Worm (Caenorhabditis elegans) whole organism, mixed stage, embryonic: Measurements from ENCODE around the gene T11F9.10.

Source experiments
- M03D4.4 ChIP-seq: sonication (generic microtip); optimal IDR thresholded peaks from 2 replicates; lab custom pipeline; 2017; ENCODE audit warnings: mild to moderate bottlenecking, missing genetic modification characterization, missing compliant biosample characterization
- bed-3 ChIP-seq: fragments of 200-800 bp; sonication (Bioruptor generic); optimal IDR thresholded peaks from 3 replicates; lab custom pipeline; 2018; ENCODE audit warnings: mild to moderate bottlenecking, missing genetic modification characterization, moderate library complexity, missing compliant biosample characterization
- blmp-1 ChIP-seq: fragments of 150-350 bp; optimal IDR thresholded peaks from 2 replicates; lab custom pipeline; 2014; ENCODE audit warnings: missing biosample characterization, missing genetic modification characterization
- ceh-39 ChIP-seq: fragments of 150-350 bp; optimal IDR thresholded peaks from 2 replicates; lab custom pipeline; 2014; ENCODE audit warnings: missing biosample characterization, missing genetic modification characterization
- ceh-43 ChIP-seq: fragments of 200-800 bp; sonication (Bioruptor generic); optimal IDR thresholded peaks from 2 replicates; lab custom pipeline; 2018; ENCODE audit warnings: mild to moderate bottlenecking, missing genetic modification characterization, moderate library complexity, missing compliant biosample characterization
- ceh-83 ChIP-seq: fragments of 200-800 bp; sonication (Bioruptor generic); optimal IDR thresholded peaks from 2 replicates; lab custom pipeline; 2018; ENCODE audit warnings: mild to moderate bottlenecking, missing genetic modification characterization, missing compliant biosample characterization
- ces-1 ChIP-seq: fragments of 150-350 bp; optimal IDR thresholded peaks from 2 replicates; lab custom pipeline; 2014; ENCODE audit warnings: missing biosample characterization, missing genetic modification reagents, missing genetic modification characterization
- cnd-1 ChIP-seq: fragments of 200-800 bp; sonication (Bioruptor generic); optimal IDR thresholded peaks from 2 replicates; lab custom pipeline; 2018; ENCODE audit warnings: mild to moderate bottlenecking, missing genetic modification characterization, missing compliant biosample characterization
- drap-1 ChIP-seq: fragments of 200-800 bp; sonication (Bioruptor generic); optimal IDR thresholded peaks from 3 replicates; lab custom pipeline; 2018; ENCODE audit warnings: mild to moderate bottlenecking, missing genetic modification characterization, missing compliant biosample characterization
- elt-1 ChIP-seq: sonication (generic microtip); optimal IDR thresholded peaks from 2 replicates; lab custom pipeline; 2017; ENCODE audit warnings: missing genetic modification characterization, mild to moderate bottlenecking, missing compliant biosample characterization, antibody characterized with exemption, moderate library complexity, borderline replicate concordance; ENCODE audit not compliant: insufficient read depth
- elt-3 ChIP-seq: fragments of 150-350 bp; optimal IDR thresholded peaks from 2 replicates; lab custom pipeline; 2014; ENCODE audit warnings: missing biosample characterization, missing genetic modification characterization
- flh-1 ChIP-seq: fragments of 200-800 bp; sonication (Bioruptor generic); optimal IDR thresholded peaks from 2 replicates; lab custom pipeline; 2018; ENCODE audit warnings: mild to moderate bottlenecking, missing genetic modification characterization, moderate library complexity, missing compliant biosample characterization
- ham-2 ChIP-seq: fragments of 200-800 bp; sonication (Bioruptor generic); optimal IDR thresholded peaks from 2 replicates; lab custom pipeline; 2018; ENCODE audit warnings: mild to moderate bottlenecking, missing genetic modification characterization, missing compliant biosample characterization
- hlh-1 ChIP-seq: fragments of 150-350 bp; optimal IDR thresholded peaks from 2 replicates; lab custom pipeline; 2014; ENCODE audit warnings: missing biosample characterization, missing genetic modification reagents, missing genetic modification characterization
- lin-13 ChIP-seq: fragments of 150-350 bp; optimal IDR thresholded peaks from 2 replicates; lab custom pipeline; 2014; ENCODE audit warnings: missing biosample characterization, missing genetic modification characterization
- lin-32 ChIP-seq: fragments of 200-800 bp; sonication (Bioruptor generic); optimal IDR thresholded peaks from 2 replicates; lab custom pipeline; 2018; ENCODE audit warnings: mild to moderate bottlenecking, missing genetic modification characterization, missing compliant biosample characterization
- lsy-2 ChIP-seq: fragments of 150-350 bp; optimal IDR thresholded peaks from 2 replicates; lab custom pipeline; 2014; ENCODE audit warnings: missing biosample characterization, missing genetic modification characterization
- mab-5 ChIP-seq: fragments of 150-350 bp; optimal IDR thresholded peaks from 2 replicates; lab custom pipeline; 2014; ENCODE audit warnings: missing biosample characterization, missing genetic modification characterization
- mep-1 ChIP-seq: fragments of 150-350 bp; optimal IDR thresholded peaks from 2 replicates; lab custom pipeline; 2017; ENCODE audit warnings: missing biosample characterization, missing genetic modification reagents, missing genetic modification characterization, inconsistent platforms
- mls-2 ChIP-seq: sonication (generic microtip); optimal IDR thresholded peaks from 2 replicates; lab custom pipeline; 2016; ENCODE audit warnings: mild to moderate bottlenecking, missing genetic modification characterization, moderate library complexity, missing compliant biosample characterization
- nhr-12 ChIP-seq: fragments of 150-350 bp; optimal IDR thresholded peaks from 2 replicates; lab custom pipeline; 2014; ENCODE audit warnings: missing biosample characterization, missing genetic modification characterization
- nhr-2 ChIP-seq: fragments of 150-350 bp; optimal IDR thresholded peaks from 2 replicates; lab custom pipeline; 2014; ENCODE audit warnings: missing biosample characterization, missing genetic modification characterization
- nhr-237 ChIP-seq: fragments of 150-350 bp; optimal IDR thresholded peaks from 2 replicates; lab custom pipeline; 2014; ENCODE audit warnings: missing biosample characterization, missing genetic modification characterization
- nhr-28 ChIP-seq: fragments of 150-350 bp; optimal IDR thresholded peaks from 2 replicates; lab custom pipeline; 2014; ENCODE audit warnings: missing biosample characterization, missing genetic modification characterization
- nhr-76 ChIP-seq: sonication (generic microtip); optimal IDR thresholded peaks from 2 replicates; lab custom pipeline; 2017; ENCODE audit warnings: missing biosample characterization, missing genetic modification characterization
- pha-4 ChIP-seq: fragments of 150-350 bp; optimal IDR thresholded peaks from 2 replicates; lab custom pipeline; 2018; ENCODE audit warnings: missing biosample characterization, missing genetic modification reagents, missing genetic modification characterization
- sem-2 ChIP-seq: fragments of 200-800 bp; sonication (Bioruptor generic); optimal IDR thresholded peaks from 2 replicates; lab custom pipeline; 2018; ENCODE audit warnings: mild to moderate bottlenecking, missing genetic modification characterization, missing compliant biosample characterization
- snpc-4 ChIP-seq: fragments of 150-350 bp; optimal IDR thresholded peaks from 2 replicates; lab custom pipeline; 2014; ENCODE audit warnings: missing biosample characterization, missing genetic modification characterization
- sptf-1 ChIP-seq: sonication (generic microtip); optimal IDR thresholded peaks from 2 replicates; lab custom pipeline; 2017; ENCODE audit warnings: mild to moderate bottlenecking, missing genetic modification characterization, moderate library complexity, missing compliant biosample characterization
- tbx-8 ChIP-seq: fragments of 200-800 bp; sonication (Bioruptor generic); optimal IDR thresholded peaks from 2 replicates; lab custom pipeline; 2018; ENCODE audit warnings: mild to moderate bottlenecking, missing genetic modification characterization, moderate library complexity, missing compliant biosample characterization
- unc-120 ChIP-seq: sonication (generic microtip); optimal IDR thresholded peaks from 2 replicates; lab custom pipeline; 2017; ENCODE audit warnings: missing genetic modification characterization, missing compliant biosample characterization; ENCODE audit not compliant: poor library complexity, severe bottlenecking
- unc-39 ChIP-seq: fragments of 150-350 bp; optimal IDR thresholded peaks from 2 replicates; lab custom pipeline; 2014; ENCODE audit warnings: missing biosample characterization, missing genetic modification characterization
- unc-62 ChIP-seq: fragments of 150-350 bp; optimal IDR thresholded peaks from 2 replicates; lab custom pipeline; 2014; ENCODE audit warnings: missing biosample characterization, missing genetic modification reagents, missing genetic modification characterization
- zip-8 ChIP-seq: fragments of 150-350 bp; optimal IDR thresholded peaks from 2 replicates; lab custom pipeline; 2014; ENCODE audit warnings: missing biosample characterization, missing genetic modification characterization
- ztf-11 ChIP-seq: fragments of 150-350 bp; optimal IDR thresholded peaks from 2 replicates; lab custom pipeline; 2014; ENCODE audit warnings: missing biosample characterization, missing genetic modification characterization

The T11F9.10 gene

ce11 chrV:11528633-11529327 lies 42.0 kb downstream of the T11F9.10 start:
- TF ChIP-seq elt-3 (no peak), unc-120 (peak; percentile 19), hlh-1 (tag; lab: Kevin White, UChicago) (peak; percentile 11)

ce11 chrV:11529541-11529940 lies 42.8 kb downstream of the T11F9.10 start:
- TF ChIP-seq zip-8 (tag; lab: Kevin White, UChicago) (no peak), nhr-237 (peak; percentile 27)
- TF ChIP-seq, all 35 proteins: peak for 1

- no peak for TF ChIP-seq mls-2 (tag; lab: Kevin White, UChicago)
- TF ChIP-seq nhr-76 = no peak
- no peak for TF ChIP-seq bed-3 (GFP tag; lab: Kevin White, UChicago)
- TF ChIP-seq, all 35 proteins: peak for 0
Observed at ce11 chrV:11531100-11531499, 44.3 kb downstream of the T11F9.10 start.

- no peak for TF ChIP-seq ces-1
- no peak for TF ChIP-seq lin-13 (tag; lab: Kevin White, UChicago)
- no peak for TF ChIP-seq nhr-28 (tag; lab: Kevin White, UChicago)
- TF ChIP-seq lsy-2 = no peak
- peak; percentile 58 for TF ChIP-seq unc-62 (GFP tag; lab: Kevin White, UChicago)
- no peak for TF ChIP-seq flh-1
- no peak for TF ChIP-seq mab-5 (tag; lab: Kevin White, UChicago)
- no peak for TF ChIP-seq sem-2 (GFP tag; lab: Kevin White, UChicago)
- TF ChIP-seq ceh-83 (GFP tag; lab: Kevin White, UChicago) = peak; percentile 10
- no peak for TF ChIP-seq elt-3
- peak; percentile 20 for TF ChIP-seq sptf-1 (tag; lab: Kevin White, UChicago)
- TF ChIP-seq mls-2 (tag; lab: Kevin White, UChicago) = no peak
- TF ChIP-seq elt-1 (tag; lab: Kevin White, UChicago) = no peak
- TF ChIP-seq nhr-237 = peak; percentile 16
- TF ChIP-seq lin-32 (GFP tag; lab: Kevin White, UChicago) = no peak
- TF ChIP-seq ceh-39 = no peak
- no peak for TF ChIP-seq unc-39 (tag; lab: Kevin White, UChicago)
- peak; percentile 79 for TF ChIP-seq unc-120
- TF ChIP-seq nhr-2 (tag; lab: Kevin White, UChicago) = no peak
- TF ChIP-seq blmp-1 (tag; lab: Kevin White, UChicago) = no peak
- TF ChIP-seq ztf-11 (tag; lab: Kevin White, UChicago) = no peak
- no peak for TF ChIP-seq pha-4 (tag; lab: Kevin White, UChicago)
- no peak for TF ChIP-seq nhr-12
- TF ChIP-seq nhr-76 = no peak
- TF ChIP-seq mep-1 (tag; lab: Kevin White, UChicago) = no peak
- TF ChIP-seq hlh-1 (tag; lab: Kevin White, UChicago) = peak; percentile 96
- no peak for TF ChIP-seq zip-8 (tag; lab: Kevin White, UChicago)
- no peak for TF ChIP-seq ham-2 (GFP tag; lab: Kevin White, UChicago)
- TF ChIP-seq snpc-4 = no peak
- no peak for TF ChIP-seq drap-1
- TF ChIP-seq bed-3 (GFP tag; lab: Kevin White, UChicago) = no peak
- no peak for TF ChIP-seq cnd-1
- no peak for TF ChIP-seq M03D4.4 (tag; lab: Kevin White, UChicago)
- no peak for TF ChIP-seq tbx-8
- TF ChIP-seq ceh-43 (GFP tag; lab: Kevin White, UChicago) = no peak
- TF ChIP-seq, all 35 proteins: peak for 6
Observed at ce11 chrV:11531831-11532534, 45.2 kb downstream of the T11F9.10 start.
